Fruit fly (Drosophila melanogaster): Measurements from ENCODE around the gene RpS19b.

RpS19b gene

dm6 chr3R:23947002-23947401, 13.7 kb upstream of the RpS19b start (continued):
- TF ChIP-seq cas (GFP tag; IDR thresholded peaks at IDR 0.05): no peak
- TF ChIP-seq ewg (GFP tag; optimal IDR thresholded peaks at IDR 0.05): peak; percentile 1
- no peak for TF ChIP-seq pum (GFP tag; optimal IDR thresholded peaks at IDR 0.05)
- TF ChIP-seq Dbx (GFP tag; IDR thresholded peaks at IDR 0.05): no peak
- TF ChIP-seq fu2 (GFP tag; optimal IDR thresholded peaks at IDR 0.05): no peak
- peak; percentile 54 for TF ChIP-seq CrebB (tag; optimal IDR thresholded peaks at IDR 0.05)
- peak; percentile 36 for TF ChIP-seq CG12769 (tag; optimal IDR thresholded peaks at IDR 0.05)
- TF ChIP-seq corto (GFP tag; optimal IDR thresholded peaks at IDR 0.05): no peak
- no peak for TF ChIP-seq E2f1 (GFP tag; IDR thresholded peaks at IDR 0.05)
- TF ChIP-seq Aef1 (GFP tag; IDR thresholded peaks at IDR 0.05): no peak
- peak; percentile 34 for TF ChIP-seq org-1 (GFP tag; optimal IDR thresholded peaks at IDR 0.05)
- TF ChIP-seq CG10543 (GFP tag; optimal IDR thresholded peaks at IDR 0.05): peak; percentile 8
- TF ChIP-seq otp (GFP tag; IDR thresholded peaks at IDR 0.05): 0 out of 3 replicates have a peak, but pooled peaks have one; percentile 25
- TF ChIP-seq CG31224 (GFP tag; IDR thresholded peaks at IDR 0.05): no peak
- peak; percentile 40; the same call in 1 of the 2 replicates for TF ChIP-seq CG11247 (GFP tag; IDR thresholded peaks at IDR 0.05)
- peak; percentile 36 for TF ChIP-seq CG15696 (tag; optimal IDR thresholded peaks at IDR 0.05)
- no peak for TF ChIP-seq knrl (GFP tag; IDR thresholded peaks at IDR 0.05; ENCODE audit: partially characterized antibody)
- peak; percentile 68 for TF ChIP-seq Asciz (GFP tag; optimal IDR thresholded peaks at IDR 0.05)
- TF ChIP-seq grn (GFP tag; optimal IDR thresholded peaks at IDR 0.05): no peak
- TF ChIP-seq CG8924 (tag; optimal IDR thresholded peaks at IDR 0.05): peak; percentile 2
- TF ChIP-seq mirr (GFP tag; optimal IDR thresholded peaks at IDR 0.05): peak; percentile 65
- TF ChIP-seq fd64A (GFP tag; optimal IDR thresholded peaks at IDR 0.05): peak; percentile 56
- TF ChIP-seq CG4730 (GFP tag; IDR thresholded peaks at IDR 0.05): no peak
- TF ChIP-seq CG6254 (GFP tag; optimal IDR thresholded peaks at IDR 0.05): peak; percentile 17
- TF ChIP-seq CG12391 (tag; optimal IDR thresholded peaks at IDR 0.05): no peak
- TF ChIP-seq CG6683 (GFP tag; optimal IDR thresholded peaks at IDR 0.05): no peak
- peak in 1 of 2 experiments; percentile 39 for TF ChIP-seq Hr78 (GFP tag; optimal IDR thresholded peaks at IDR 0.05)
- peak; percentile 24 for TF ChIP-seq Sox100B (GFP tag; optimal IDR thresholded peaks at IDR 0.05)
- peak; percentile 29 for TF ChIP-seq CG12219 (GFP tag; optimal IDR thresholded peaks at IDR 0.05)
- TF ChIP-seq CG17385 (GFP tag; optimal IDR thresholded peaks at IDR 0.05): peak; percentile 19
- TF ChIP-seq odd (GFP tag; optimal IDR thresholded peaks at IDR 0.05): peak; percentile 41
- TF ChIP-seq bsh (GFP tag; optimal IDR thresholded peaks at IDR 0.05): peak in 1 of 2 experiments; percentile 22
- peak; percentile 54 for TF ChIP-seq CG4707 (GFP tag; optimal IDR thresholded peaks at IDR 0.05)
- TF ChIP-seq Tbp (GFP tag; optimal IDR thresholded peaks at IDR 0.05): no peak
- peak; percentile 33; the same call in 1 of the 2 replicates for TF ChIP-seq stc (GFP tag; IDR thresholded peaks at IDR 0.05)
- TF ChIP-seq MBD-R2 (GFP tag; IDR thresholded peaks at IDR 0.05): no peak
- peak; percentile 22 for TF ChIP-seq Blimp-1 (GFP tag; optimal IDR thresholded peaks at IDR 0.05)
- TF ChIP-seq CG7987 (GFP tag; optimal IDR thresholded peaks at IDR 0.05): peak; percentile 37
- 0 out of 2 replicates have a peak, but pooled peaks have one; percentile 15 for TF ChIP-seq vvl (GFP tag; IDR thresholded peaks at IDR 0.05)
- TF ChIP-seq CG1233 (GFP tag; optimal IDR thresholded peaks at IDR 0.05): peak; percentile 45
- TF ChIP-seq Hsf (GFP tag; optimal IDR thresholded peaks at IDR 0.05): no peak
- peak; percentile 7 for TF ChIP-seq run (tag; optimal IDR thresholded peaks at IDR 0.05)
- TF ChIP-seq CG1024 (GFP tag; IDR thresholded peaks at IDR 0.05): no peak
- TF ChIP-seq CG3407 (GFP tag; optimal IDR thresholded peaks at IDR 0.05): peak; percentile 45
- TF ChIP-seq zfh1 (GFP tag; IDR thresholded peaks at IDR 0.05): no peak
- TF ChIP-seq CG17359 (tag; optimal IDR thresholded peaks at IDR 0.05): peak; percentile 18
- TF ChIP-seq CG4328 (GFP tag; optimal IDR thresholded peaks at IDR 0.05): peak; percentile 36
- TF ChIP-seq sens-2 (GFP tag; IDR thresholded peaks at IDR 0.05): no peak
- no peak for TF ChIP-seq Nf-YC (tag; optimal IDR thresholded peaks at IDR 0.05)
- TF ChIP-seq CG2875 (GFP tag; optimal IDR thresholded peaks at IDR 0.05): peak; percentile 43
